Worm (Caenorhabditis elegans): ENCODE data around the gene F11E6.8.

F11E6.8 gene

ce11 chrIV:17450443-17450842, at the start of gene F11E6.8:
Gene F11E6.8, minus strand, starts transcription at chrIV:17450543.
- TF ChIP-seq dmd-9 (GFP tag; IDR thresholded peaks at IDR 0.05), result no peak
- TF ChIP-seq nhr-111 (GFP tag; optimal IDR thresholded peaks at IDR 0.05), result no peak
- no peak for TF ChIP-seq set-16 (GFP tag; IDR thresholded peaks at IDR 0.05)
- TF ChIP-seq ceh-20 (GFP tag; IDR thresholded peaks at IDR 0.05), result no peak
- no peak for TF ChIP-seq saeg-2 (GFP tag; IDR thresholded peaks at IDR 0.05)
- TF ChIP-seq mdt-29 (GFP tag; IDR thresholded peaks at IDR 0.05), result no peak
- TF ChIP-seq Y75B8A.6 (GFP tag; IDR thresholded peaks at IDR 0.05), result no peak
- TF ChIP-seq ztf-11 (tag; optimal IDR thresholded peaks at IDR 0.05), result no peak
- TF ChIP-seq mep-1 (tag; optimal IDR thresholded peaks at IDR 0.05), result no peak
- TF ChIP-seq snpc-4 (tag; optimal IDR thresholded peaks at IDR 0.05), result no peak

ce11 chrIV:17492712-17493111, 42.4 kb upstream of the F11E6.8 start:
- TF ChIP-seq set-16 (GFP tag; IDR thresholded peaks at IDR 0.05), result peak; percentile 41; the same call in 1 of the 2 replicates

ce11 chrIV:17490679-17491078, 40.3 kb upstream of the F11E6.8 start, which contains the start of gene nas-6:
Gene nas-6, minus strand, starts transcription at chrIV:17490779.
- TF ChIP-seq unc-39 (tag; optimal IDR thresholded peaks at IDR 0.05), result no peak
- TF ChIP-seq php-3 (GFP tag; IDR thresholded peaks at IDR 0.05), result no peak
- no peak for TF ChIP-seq unc-130 (GFP tag; optimal IDR thresholded peaks at IDR 0.05)
- TF ChIP-seq hlh-30 (tag; optimal IDR thresholded peaks at IDR 0.05; ENCODE audit: insufficient read depth), result no peak
- TF ChIP-seq vab-7 (GFP tag; IDR thresholded peaks at IDR 0.05), result no peak
- no peak for TF ChIP-seq ceh-44 (GFP tag; IDR thresholded peaks at IDR 0.05)
- TF ChIP-seq gei-8 (GFP tag; optimal IDR thresholded peaks at IDR 0.05), result no peak
- TF ChIP-seq D1046.2 (GFP tag; IDR thresholded peaks at IDR 0.05), result no peak
- no peak for TF ChIP-seq ceh-28 (tag; optimal IDR thresholded peaks at IDR 0.05)
- TF ChIP-seq dmd-6 (GFP tag; IDR thresholded peaks at IDR 0.05), result no peak
- TF ChIP-seq pha-4 (GFP tag; IDR thresholded peaks at IDR 0.05), result no peak
- no peak for TF ChIP-seq pha-4 (tag; optimal IDR thresholded peaks at IDR 0.05)
- TF ChIP-seq nhr-237 (tag; optimal IDR thresholded peaks at IDR 0.05), result no peak
- no peak for TF ChIP-seq egl-43 (GFP tag; IDR thresholded peaks at IDR 0.05)
- TF ChIP-seq unc-62 (GFP tag; optimal IDR thresholded peaks at IDR 0.05 in 1 of 2), result no peak
- TF ChIP-seq unc-62 (tag; optimal IDR thresholded peaks at IDR 0.05), result no peak
- no peak for TF ChIP-seq zfp-3 (GFP tag; conservative IDR thresholded peaks at IDR 0.05)
- no peak for TF ChIP-seq attf-4 (tag; optimal IDR thresholded peaks at IDR 0.05)
- TF ChIP-seq Y75B8A.6 (GFP tag; IDR thresholded peaks at IDR 0.05), result no peak
- TF ChIP-seq hif-1 (tag; optimal IDR thresholded peaks at IDR 0.05), result no peak
- no peak for TF ChIP-seq zip-2 (tag; optimal IDR thresholded peaks at IDR 0.05)
- no peak for TF ChIP-seq lin-29 (GFP tag; IDR thresholded peaks at IDR 0.05)

- no peak for TF ChIP-seq arid-1 (GFP tag; conservative IDR thresholded peaks at IDR 0.05)
- TF ChIP-seq madf-5 (GFP tag; IDR thresholded peaks at IDR 0.05), result no peak
- no peak for TF ChIP-seq lin-29 (GFP tag; IDR thresholded peaks at IDR 0.05)
- no peak for TF ChIP-seq nhr-41 (GFP tag; IDR thresholded peaks at IDR 0.05)
- TF ChIP-seq nhr-11 (tag; optimal IDR thresholded peaks at IDR 0.05), result no peak
These were observed 32.9 kb upstream of the F11E6.8 start, which contains the start of gene rabr-2 for ce11 chrIV:17483230-17483629. Gene rabr-2, minus strand, starts transcription at chrIV:17483330.

- TF ChIP-seq aha-1 (tag) (peak; percentile 82), nhr-6 (tag; optimal IDR thresholded peaks at IDR 0.05) (no peak), Y48G9A.11 (GFP tag; IDR thresholded peaks at IDR 0.05) (no peak)
These were observed 25.4 kb upstream of the F11E6.8 start, which contains the start of gene grl-24 for ce11 chrIV:17475743-17476142. Gene grl-24, minus strand, starts transcription at chrIV:17475843.

All from whole organism, L4 larva.